Fruit fly (Drosophila melanogaster) Kc167 (cell line): ENCODE measurements around the gene CG31274.

Experiments
- Myc ChIP-seq: fragments of >200 bp; optimal IDR thresholded peaks from 2 replicates; lab custom pipeline; 2017; ENCODE audit warnings: missing external identifiers
- Sin3A ChIP-seq: fragments of >200 bp; optimal IDR thresholded peaks from 2 replicates; lab custom pipeline; 2018; ENCODE audit warnings: missing external identifiers
- h ChIP-seq: fragments of >200 bp; optimal IDR thresholded peaks from 3 replicates; lab custom pipeline; 2018; ENCODE audit warnings: missing external identifiers

- TF ChIP-seq Myc (no peak), Sin3A (no peak), h (lab: Kevin White, UChicago) (no peak)
Observed at dm6 chr3R:17039993-17040807, 47.4 kb downstream of the CG31274 start, which contains the start of the genes CG18213 and Trm7-32.
